Worm (Caenorhabditis elegans): ENCODE results near the gene cpl-1.

DNA sequence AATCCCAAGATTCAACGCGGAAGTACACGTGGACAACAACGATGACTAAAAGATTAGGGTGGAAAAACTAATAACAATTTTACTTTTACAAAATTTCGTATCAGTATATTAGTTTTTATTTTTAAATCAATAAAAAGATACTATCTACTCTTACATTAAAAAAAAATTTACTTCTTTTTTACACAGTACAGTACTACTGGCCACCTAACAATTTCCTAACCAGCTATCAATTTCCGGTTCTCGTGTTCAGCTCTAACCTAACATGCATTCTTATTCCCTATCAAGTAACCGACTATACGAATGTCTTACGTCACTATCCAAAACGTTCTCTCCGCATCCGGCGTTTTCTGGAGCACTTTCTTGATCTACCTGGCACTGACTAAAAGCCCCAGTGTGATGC lies 34.5 kb upstream of the cpl-1 start, which contains the start of gene srd-21:
- TF ChIP-seq nhr-237 (tag; optimal IDR thresholded peaks at IDR 0.05) (no peak), ces-1 (GFP tag; optimal IDR thresholded peaks at IDR 0.05) (no peak), ztf-11 (tag; optimal IDR thresholded peaks at IDR 0.05) (no peak)
